Worm (Caenorhabditis elegans) whole organism, midembryonic: ENCODE data around the gene T28F12.1.

ENCODE experiments used
- T22C8.4 ChIP-seq: fragments of 200-800 bp; sonication (Bioruptor generic); IDR thresholded peaks from 2 replicates; pipeline ENCODE4 v1.3.6; 2022; ENCODE audit warnings: missing genetic modification characterization, missing compliant biosample characterization
- cog-1 ChIP-seq: sonication (generic microtip); optimal IDR thresholded peaks from 2 replicates; lab custom pipeline; 2016; ENCODE audit warnings: missing genetic modification characterization, missing compliant biosample characterization
- flt-1 ChIP-seq: fragments of 200-800 bp; sonication (Bioruptor generic); IDR thresholded peaks from 2 replicates; pipeline ENCODE4 v1.3.6; 2022; ENCODE audit warnings: missing genetic modification characterization, missing compliant biosample characterization
- klf-2 ChIP-seq: fragments of 200-800 bp; sonication (Bioruptor generic); conservative IDR thresholded peaks from 2 replicates; pipeline ENCODE4 v1.3.6; 2022; ENCODE audit warnings: missing genetic modification reagents, missing genetic modification characterization, missing compliant biosample characterization
- med-1 ChIP-seq: sonication (generic microtip); optimal IDR thresholded peaks from 2 replicates; lab custom pipeline; 2017; ENCODE audit warnings: missing genetic modification characterization, mild to moderate bottlenecking, missing compliant biosample characterization, antibody characterized with exemption, missing genetic modification reagents; ENCODE audit not compliant: insufficient read depth
- ref-1 ChIP-seq: fragments of 200-800 bp; sonication (Bioruptor generic); conservative IDR thresholded peaks from 2 replicates; pipeline ENCODE4 v1.3.6; 2022; ENCODE audit warnings: missing genetic modification reagents, missing genetic modification characterization, missing compliant biosample characterization
- tab-1 ChIP-seq: fragments of 200-800 bp; sonication (Bioruptor generic); IDR thresholded peaks from 2 replicates; pipeline ENCODE4 v1.3.6; 2022; ENCODE audit warnings: missing genetic modification characterization, missing compliant biosample characterization
- ztf-23 ChIP-seq: fragments of 200-800 bp; sonication (Bioruptor generic); IDR thresholded peaks from 2 replicates; pipeline ENCODE4 v1.3.6; 2022; ENCODE audit warnings: missing genetic modification reagents, missing genetic modification characterization, missing compliant biosample characterization
- ztf-29 ChIP-seq: fragments of 200-800 bp; sonication (Bioruptor generic); IDR thresholded peaks from 2 replicates; pipeline ENCODE4 v1.3.6; 2022; ENCODE audit warnings: missing genetic modification reagents, missing genetic modification characterization, missing compliant biosample characterization

The T28F12.1 gene

ce11 chrV:4495114-4495819, 17.6 kb upstream of the T28F12.1 start:
- TF ChIP-seq ztf-23 (GFP tag; lab: Robert Waterston, UW): no peak
- TF ChIP-seq tab-1: peak; percentile 63; the same call in 1 of the 2 replicates
- TF ChIP-seq ref-1 (GFP tag; lab: Robert Waterston, UW): no peak
- TF ChIP-seq med-1: no peak
- peak; percentile 45; the same call in 1 of the 2 replicates for TF ChIP-seq flt-1 (GFP tag; lab: Robert Waterston, UW)

- TF ChIP-seq ref-1 (GFP tag; lab: Robert Waterston, UW) (no peak), med-1 (no peak), ztf-23 (GFP tag; lab: Robert Waterston, UW) (no peak), T22C8.4 (GFP tag; lab: Robert Waterston, UW) (no peak), cog-1 (no peak)
Measured at ce11 chrV:4496104-4496586, 16.7 kb upstream of the T28F12.1 start.

- TF ChIP-seq med-1: no peak
- TF ChIP-seq cog-1: no peak
- no peak for TF ChIP-seq klf-2 (GFP tag; lab: Robert Waterston, UW)
- no peak for TF ChIP-seq flt-1 (GFP tag; lab: Robert Waterston, UW)
- no peak for TF ChIP-seq tab-1
Measured at ce11 chrV:4497161-4497560, 15.7 kb upstream of the T28F12.1 start, which contains the start of gene unc-62. Gene unc-62 (plus strand): TSS chrV:4497461.

- TF ChIP-seq cog-1: no peak
- no peak for TF ChIP-seq klf-2 (GFP tag; lab: Robert Waterston, UW)
- TF ChIP-seq T22C8.4 (GFP tag; lab: Robert Waterston, UW): 0 out of 2 replicates have a peak, but pooled peaks have one; percentile 28
- TF ChIP-seq ztf-23 (GFP tag; lab: Robert Waterston, UW): peak; percentile 27
- no peak for TF ChIP-seq flt-1 (GFP tag; lab: Robert Waterston, UW)
Measured at ce11 chrV:4499156-4499808, 13.6 kb upstream of the T28F12.1 start.

ce11 chrV:4500709-4501108, 12.1 kb upstream of the T28F12.1 start:
- TF ChIP-seq cog-1 (no peak), T22C8.4 (GFP tag; lab: Robert Waterston, UW) (0 out of 2 replicates have a peak, but pooled peaks have one; percentile 31), klf-2 (GFP tag; lab: Robert Waterston, UW) (no peak)

ce11 chrV:4501974-4502373, 10.9 kb upstream of the T28F12.1 start:
- TF ChIP-seq ztf-23 (GFP tag; lab: Robert Waterston, UW) (no peak), flt-1 (GFP tag; lab: Robert Waterston, UW) (no peak), cog-1 (no peak), klf-2 (GFP tag; lab: Robert Waterston, UW) (no peak), med-1 (no peak), ref-1 (GFP tag; lab: Robert Waterston, UW) (no peak), tab-1 (no peak), T22C8.4 (GFP tag; lab: Robert Waterston, UW) (no peak), ztf-29 (GFP tag; lab: Robert Waterston, UW) (no peak)

ce11 chrV:4502624-4503023, 10.2 kb upstream of the T28F12.1 start:
- no peak for TF ChIP-seq klf-2 (GFP tag; lab: Robert Waterston, UW)
- 0 out of 2 replicates have a peak, but pooled peaks have one; percentile 12 for TF ChIP-seq tab-1

- TF ChIP-seq med-1 (no peak), cog-1 (no peak), T22C8.4 (GFP tag; lab: Robert Waterston, UW) (no peak), tab-1 (no peak), ztf-23 (GFP tag; lab: Robert Waterston, UW) (no peak), ztf-29 (GFP tag; lab: Robert Waterston, UW) (no peak), klf-2 (GFP tag; lab: Robert Waterston, UW) (no peak), flt-1 (GFP tag; lab: Robert Waterston, UW) (no peak), ref-1 (GFP tag; lab: Robert Waterston, UW) (no peak)
Measured at ce11 chrV:4503868-4504365, 8.9 kb upstream of the T28F12.1 start.

ce11 chrV:4504445-4504844, 8.4 kb upstream of the T28F12.1 start:
- TF ChIP-seq med-1: no peak
- no peak for TF ChIP-seq ref-1 (GFP tag; lab: Robert Waterston, UW)
- TF ChIP-seq T22C8.4 (GFP tag; lab: Robert Waterston, UW): no peak
- no peak for TF ChIP-seq klf-2 (GFP tag; lab: Robert Waterston, UW)
- TF ChIP-seq ztf-29 (GFP tag; lab: Robert Waterston, UW): no peak
- no peak for TF ChIP-seq ztf-23 (GFP tag; lab: Robert Waterston, UW)
- TF ChIP-seq cog-1: no peak
- no peak for TF ChIP-seq tab-1

- TF ChIP-seq ztf-23 (GFP tag; lab: Robert Waterston, UW) (no peak), ref-1 (GFP tag; lab: Robert Waterston, UW) (no peak), med-1 (no peak)
Measured at ce11 chrV:4505000-4505399, 7.8 kb upstream of the T28F12.1 start.
